Worm (Caenorhabditis elegans) whole organism, L4/young adult: Measurements from ENCODE around the gene pac-1.

Experiments
- W03F9.2 ChIP-seq: fragments of 150-350 bp; optimal IDR thresholded peaks from 2 replicates; lab custom pipeline; 2014; ENCODE audit warnings: missing biosample characterization, missing genetic modification characterization
- dao-5 ChIP-seq: sonication (generic microtip); optimal IDR thresholded peaks from 2 replicates; lab custom pipeline; 2016; ENCODE audit warnings: missing genotype, missing genetic modification characterization, moderate library complexity, missing compliant biosample characterization
- him-1 ChIP-seq: sonication (generic microtip); optimal IDR thresholded peaks from 2 replicates; lab custom pipeline; 2016; ENCODE audit warnings: missing genotype, missing genetic modification reagents, missing genetic modification characterization, missing compliant biosample characterization

The pac-1 gene

ce11 chrIII:8494708-8495107, at the start of gene pac-1:
pac-1 (plus strand) TSS chrIII:8495008.
- TF ChIP-seq W03F9.2 (tag; lab: Kevin White, UChicago) (no peak), him-1 (tag; lab: Kevin White, UChicago) (no peak), dao-5 (tag; lab: Kevin White, UChicago) (no peak)

- TF ChIP-seq dao-5 (tag; lab: Kevin White, UChicago) = no peak
- no peak for TF ChIP-seq him-1 (tag; lab: Kevin White, UChicago)
- TF ChIP-seq W03F9.2 (tag; lab: Kevin White, UChicago) = no peak
Measured at ce11 chrIII:8446061-8446460, 48.7 kb upstream of the pac-1 start.

ce11 chrIII:8446534-8446933, 48.3 kb upstream of the pac-1 start, which contains the start of gene hsp-110:
hsp-110 (minus strand) TSS chrIII:8446909.
- TF ChIP-seq him-1 (tag; lab: Kevin White, UChicago) = no peak

- TF ChIP-seq him-1 (tag; lab: Kevin White, UChicago) = peak; percentile 58
- no peak for TF ChIP-seq dao-5 (tag; lab: Kevin White, UChicago)
- TF ChIP-seq W03F9.2 (tag; lab: Kevin White, UChicago) = peak; percentile 96
Measured at ce11 chrIII:8446940-8447403, 47.8 kb upstream of the pac-1 start, which contains the start of gene rpn-3. rpn-3 (plus strand) TSS chrIII:8447353.

- TF ChIP-seq him-1 (tag; lab: Kevin White, UChicago) = no peak
- peak; percentile 61 for TF ChIP-seq W03F9.2 (tag; lab: Kevin White, UChicago)
- TF ChIP-seq dao-5 (tag; lab: Kevin White, UChicago) = no peak
Measured at ce11 chrIII:8449160-8449807, 45.5 kb upstream of the pac-1 start, which contains the start of gene mrpl-32. mrpl-32 (plus strand) TSS chrIII:8449757.

- TF ChIP-seq him-1 (tag; lab: Kevin White, UChicago) (no peak), dao-5 (tag; lab: Kevin White, UChicago) (no peak), W03F9.2 (tag; lab: Kevin White, UChicago) (no peak)
Measured at ce11 chrIII:8450494-8450893, 44.3 kb upstream of the pac-1 start.

ce11 chrIII:8451181-8451580, 43.6 kb upstream of the pac-1 start:
- TF ChIP-seq W03F9.2 (tag; lab: Kevin White, UChicago) (no peak), dao-5 (tag; lab: Kevin White, UChicago) (no peak), him-1 (tag; lab: Kevin White, UChicago) (no peak)

ce11 chrIII:8457605-8458004, 37.2 kb upstream of the pac-1 start:
- TF ChIP-seq W03F9.2 (tag; lab: Kevin White, UChicago) (no peak), him-1 (tag; lab: Kevin White, UChicago) (no peak), dao-5 (tag; lab: Kevin White, UChicago) (no peak)

ce11 chrIII:8461410-8461809, 33.4 kb upstream of the pac-1 start:
- TF ChIP-seq him-1 (tag; lab: Kevin White, UChicago) (no peak), dao-5 (tag; lab: Kevin White, UChicago) (no peak)

- TF ChIP-seq dao-5 (tag; lab: Kevin White, UChicago) = no peak
- no peak for TF ChIP-seq him-1 (tag; lab: Kevin White, UChicago)
- TF ChIP-seq W03F9.2 (tag; lab: Kevin White, UChicago) = no peak
Measured at ce11 chrIII:8466735-8467134, 28.1 kb upstream of the pac-1 start, which contains the start of gene mig-39. mig-39 (plus strand) TSS chrIII:8467035.

ce11 chrIII:8467520-8467919, 27.3 kb upstream of the pac-1 start:
- TF ChIP-seq dao-5 (tag; lab: Kevin White, UChicago) (no peak), him-1 (tag; lab: Kevin White, UChicago) (no peak), W03F9.2 (tag; lab: Kevin White, UChicago) (no peak)

ce11 chrIII:8473292-8473691, 21.5 kb upstream of the pac-1 start:
- no peak for TF ChIP-seq W03F9.2 (tag; lab: Kevin White, UChicago)
- TF ChIP-seq him-1 (tag; lab: Kevin White, UChicago) = no peak
- TF ChIP-seq dao-5 (tag; lab: Kevin White, UChicago) = no peak

ce11 chrIII:8479322-8479864, 15.4 kb upstream of the pac-1 start:
- TF ChIP-seq W03F9.2 (tag; lab: Kevin White, UChicago) (no peak), dao-5 (tag; lab: Kevin White, UChicago) (no peak), him-1 (tag; lab: Kevin White, UChicago) (no peak)

ce11 chrIII:8480355-8480754, 14.5 kb upstream of the pac-1 start, which contains the start of gene F42H10.6:
F42H10.6 (minus strand) TSS chrIII:8480455.
- no peak for TF ChIP-seq dao-5 (tag; lab: Kevin White, UChicago)
- TF ChIP-seq W03F9.2 (tag; lab: Kevin White, UChicago) = no peak
- no peak for TF ChIP-seq him-1 (tag; lab: Kevin White, UChicago)
